Fruit fly (Drosophila melanogaster): Measurements from ENCODE around the gene mv.

DNA sequence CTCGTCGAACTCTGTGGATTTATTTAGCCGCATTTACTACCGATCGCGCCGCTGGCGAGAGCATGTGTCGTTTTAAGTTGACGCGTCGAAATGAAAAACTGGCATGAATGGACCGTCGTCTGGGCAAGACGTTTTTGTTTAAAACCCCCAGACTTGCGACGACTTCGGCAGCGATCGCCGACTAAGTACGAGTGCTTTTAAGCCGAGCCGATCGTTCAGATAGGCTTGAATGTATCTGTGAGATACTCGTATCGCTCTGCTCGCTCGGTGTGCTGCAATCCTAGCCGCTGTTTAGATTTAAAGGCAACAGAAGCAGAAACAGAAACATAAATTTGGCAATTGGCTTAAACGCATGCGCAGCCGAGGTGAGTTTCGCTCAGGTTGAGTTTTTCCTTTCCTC is 53.9 kb downstream of the mv start, which contains the start of gene dsb:
- TF ChIP-seq EcR (GFP tag; optimal IDR thresholded peaks at IDR 0.05) (no peak), usp (GFP tag; optimal IDR thresholded peaks at IDR 0.05) (no peak)
